Worm (Caenorhabditis elegans): ENCODE measurements around the gene H41C03.1.

DNA sequence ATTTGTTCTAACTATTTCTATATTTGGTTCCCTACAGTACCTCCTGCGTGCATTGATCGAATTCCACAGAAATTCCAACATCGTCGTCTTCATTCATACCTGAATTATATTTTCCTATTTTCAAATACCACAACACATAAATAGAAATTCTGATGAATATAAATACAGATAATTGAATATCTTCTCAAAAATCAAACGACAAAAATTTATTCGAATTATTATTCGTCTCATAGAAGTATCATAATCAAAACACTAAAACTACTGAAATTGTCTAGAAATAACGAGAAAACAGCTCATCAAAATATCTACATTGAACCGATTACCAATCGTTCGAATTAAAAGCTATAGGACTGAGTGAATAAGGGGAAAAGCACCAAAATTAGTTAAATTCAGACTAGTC is 21.1 kb upstream of the H41C03.1 start, which contains the start of gene gtap-1:
- TF ChIP-seq pqm-1 (tag; optimal IDR thresholded peaks at IDR 0.05), result no peak
- TF ChIP-seq zag-1 (tag; optimal IDR thresholded peaks at IDR 0.05), result no peak
- no peak for TF ChIP-seq ztf-11 (tag; optimal IDR thresholded peaks at IDR 0.05)
- TF ChIP-seq ama-1 (optimal IDR thresholded peaks at IDR 0.05), result no peak
- no peak for TF ChIP-seq nhr-76 (tag; optimal IDR thresholded peaks at IDR 0.05)
- no peak for TF ChIP-seq snpc-4 (tag; optimal IDR thresholded peaks at IDR 0.05)

All from whole organism, L3 larva.